Worm (Caenorhabditis elegans) whole organism, L4 larva: ENCODE results near the gene D1005.2.

Source experiments
- ceh-82 ChIP-seq: sonication (generic microtip); optimal IDR thresholded peaks from 2 replicates; lab custom pipeline; 2017; ENCODE audit warnings: missing biosample characterization, missing genetic modification characterization
- nhr-25 ChIP-seq: sonication (generic microtip); optimal IDR thresholded peaks from 2 replicates; lab custom pipeline; 2017; ENCODE audit warnings: missing genetic modification characterization, mild to moderate bottlenecking, missing compliant biosample characterization, antibody characterized with exemption, moderate library complexity, borderline replicate concordance; ENCODE audit not compliant: insufficient read depth
- nhr-28 ChIP-seq: fragments of 150-350 bp; optimal IDR thresholded peaks from 2 replicates; lab custom pipeline; 2014; ENCODE audit warnings: missing biosample characterization, missing genetic modification characterization
- nhr-76 ChIP-seq: fragments of 150-350 bp; optimal IDR thresholded peaks from 2 replicates; lab custom pipeline; 2014; ENCODE audit warnings: missing biosample characterization, missing genetic modification characterization
- skn-1 ChIP-seq: fragments of 150-350 bp; optimal IDR thresholded peaks from 2 replicates; lab custom pipeline; 2014; ENCODE audit warnings: missing biosample characterization, missing genetic modification characterization

DNA sequence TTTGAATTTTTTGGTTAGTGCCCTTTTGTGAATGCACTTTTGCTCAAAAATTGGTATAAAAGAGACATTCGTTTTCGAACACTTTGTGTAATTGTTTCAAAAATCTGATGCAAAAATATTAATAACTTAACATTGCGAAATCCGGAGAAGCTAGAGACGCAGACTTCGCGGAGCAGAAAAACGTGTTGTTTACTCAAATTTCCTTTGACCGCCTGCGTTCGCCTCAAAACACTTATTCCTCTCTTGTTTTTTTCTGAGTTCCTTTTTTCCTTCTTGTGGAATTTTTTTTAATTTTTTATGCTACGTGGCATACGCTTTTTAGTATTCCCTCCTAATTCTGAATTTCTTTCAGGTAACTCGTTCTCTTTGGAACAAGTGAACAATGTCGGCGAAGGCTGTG lies 20.4 kb downstream of the D1005.2 start, which contains the start of gene acly-1:
- TF ChIP-seq nhr-76 (tag; lab: Kevin White, UChicago) (no peak), nhr-25 (tag; lab: Kevin White, UChicago) (no peak), nhr-28 (tag; lab: Kevin White, UChicago) (no peak), skn-1 (no peak), ceh-82 (tag; lab: Kevin White, UChicago) (no peak)
